Worm (Caenorhabditis elegans) whole organism, L4/young adult: ENCODE results near the gene egl-18.

Experiments
- W03F9.2 ChIP-seq: fragments of 150-350 bp; optimal IDR thresholded peaks from 2 replicates; lab custom pipeline; 2014; ENCODE audit warnings: missing biosample characterization, missing genetic modification characterization
- dao-5 ChIP-seq: sonication (generic microtip); optimal IDR thresholded peaks from 2 replicates; lab custom pipeline; 2016; ENCODE audit warnings: missing genotype, missing genetic modification characterization, moderate library complexity, missing compliant biosample characterization
- him-1 ChIP-seq: sonication (generic microtip); optimal IDR thresholded peaks from 2 replicates; lab custom pipeline; 2016; ENCODE audit warnings: missing genotype, missing genetic modification reagents, missing genetic modification characterization, missing compliant biosample characterization

DNA sequence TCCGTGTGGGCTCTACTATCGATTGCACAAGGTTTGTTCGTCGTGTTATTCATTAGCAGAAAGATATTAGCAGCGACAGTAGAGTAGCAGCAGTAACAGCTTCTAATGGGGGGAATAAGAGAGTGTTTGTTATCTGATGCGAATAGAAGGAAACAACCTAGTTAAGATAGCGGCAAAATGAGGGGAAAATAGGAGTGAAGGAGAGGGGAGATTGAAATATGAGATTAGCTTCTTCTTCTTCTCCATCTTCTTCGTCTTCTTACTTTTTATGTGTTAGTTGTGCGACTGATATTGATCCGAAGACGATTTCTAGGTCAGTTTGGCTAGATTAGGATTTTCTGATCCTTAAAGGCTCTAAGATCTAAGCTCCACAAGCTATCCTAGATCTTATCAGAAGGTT lies 12.8 kb downstream of the egl-18 start:
- TF ChIP-seq him-1 (tag; lab: Kevin White, UChicago) (no peak), dao-5 (no peak), W03F9.2 (tag; lab: Kevin White, UChicago) (no peak)
